Worm (Caenorhabditis elegans): ENCODE results near the gene ahsa-1.

- TF ChIP-seq nhr-28 (tag; optimal IDR thresholded peaks at IDR 0.05) (no peak), mab-5 (tag; optimal IDR thresholded peaks at IDR 0.05) (no peak), mep-1 (tag; optimal IDR thresholded peaks at IDR 0.05) (no peak)
These were observed 15.7 kb downstream of the ahsa-1 start for ce11 chrV:15069435-15069985.
